Fruit fly (Drosophila melanogaster) whole organism, embryonic: ENCODE measurements around the gene CG31821.

Source experiments
- CG15073 ChIP-seq: fragments of 200-800 bp; sonication (Bioruptor generic); optimal IDR thresholded peaks from 2 replicates; lab custom pipeline; 2016; ENCODE audit warnings: missing biosample characterization, missing genetic modification characterization
- Dbx ChIP-seq: fragments of 200-800 bp; sonication (Bioruptor generic); IDR thresholded peaks from 3 replicates; pipeline ENCODE4 v1.3.6; 2022; ENCODE audit warnings: missing biosample characterization, missing genetic modification characterization
- Dfd ChIP-seq, 2 experiments: fragments of >200 bp; optimal IDR thresholded peaks; 2 replicates each; lab custom pipeline; 2017; ENCODE audit warnings: missing biosample characterization in 2 of 2, missing genetic modification characterization in 2 of 2
- Doc3 ChIP-seq: fragments of 200-800 bp; sonication (Bioruptor generic); IDR thresholded peaks from 3 replicates; pipeline ENCODE4 v1.3.6; 2022; ENCODE audit warnings: missing biosample characterization, missing genetic modification characterization; ENCODE audit not compliant: partially characterized antibody
- Trl ChIP-seq, 3 experiments: fragments of >200 bp in 2 of 3; fragments of 200-800 bp in 1 of 3; sonication (Bioruptor generic) in 1 of 3; optimal IDR thresholded peaks; 2 replicates in 1 of 3; 3 replicates in 2 of 3; lab custom pipeline; 2016 to 2017; ENCODE audit warnings: missing biosample characterization in 1 of 3, missing genetic modification characterization in 1 of 3
- chm ChIP-seq: fragments of 200-800 bp; sonication (Bioruptor generic); IDR thresholded peaks from 2 replicates; pipeline ENCODE4 v1.3.6; 2022; ENCODE audit warnings: missing biosample characterization, missing genetic modification characterization
- nom ChIP-seq: fragments of 200-800 bp; sonication (Bioruptor generic); optimal IDR thresholded peaks from 2 replicates; lab custom pipeline; 2017; ENCODE audit warnings: missing biosample characterization, missing genetic modification characterization, mild to moderate bottlenecking, moderate library complexity, missing genetic modification reagents

dm6 chr2L:15902310-15902709, at the start of gene CG31821:
- no peak for TF ChIP-seq Dfd (GFP tag; optimal IDR thresholded peaks at IDR 0.05; lab: Kevin White, UChicago)
- TF ChIP-seq chm (GFP tag; lab: Robert Waterston, UW): no peak
- no peak for TF ChIP-seq Doc3 (GFP tag; lab: Robert Waterston, UW)
- no peak for TF ChIP-seq Dbx (GFP tag; lab: Robert Waterston, UW)
- no peak for TF ChIP-seq nom (GFP tag; lab: Kevin White, UChicago)
- TF ChIP-seq Trl (optimal IDR thresholded peaks at IDR 0.05; lab: Kevin White, UChicago): no peak
- TF ChIP-seq Trl (GFP tag; optimal IDR thresholded peaks at IDR 0.05; lab: Kevin White, UChicago): no peak
- no peak for TF ChIP-seq CG15073 (GFP tag; lab: Kevin White, UChicago)
